Worm (Caenorhabditis elegans): Measurements from ENCODE around the gene cpr-6.

DNA sequence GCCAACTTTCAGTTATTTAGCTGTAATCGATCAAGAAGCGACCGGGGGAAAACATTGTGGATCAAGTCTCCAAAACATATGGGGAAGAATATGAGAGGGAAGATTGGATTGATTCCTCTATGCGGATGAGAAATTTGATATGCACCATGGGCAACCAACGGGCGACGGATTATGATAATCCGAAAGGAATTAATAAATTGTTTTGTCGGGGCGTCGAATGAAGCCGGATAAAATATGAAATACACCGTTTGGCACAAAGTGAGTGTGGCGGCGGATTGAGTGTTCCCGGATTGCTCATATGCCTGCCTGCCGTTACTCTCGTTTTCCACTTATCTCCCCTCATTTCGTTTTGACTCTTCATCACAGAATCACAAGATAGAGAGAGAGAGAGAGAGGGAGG is 2.2 kb downstream of the cpr-6 start:
- TF ChIP-seq pha-4 (tag; optimal IDR thresholded peaks at IDR 0.05) (no peak), fkh-10 (GFP tag; optimal IDR thresholded peaks at IDR 0.05) (no peak), zag-1 (tag; optimal IDR thresholded peaks at IDR 0.05) (no peak), nhr-11 (tag; optimal IDR thresholded peaks at IDR 0.05) (no peak), snpc-4 (tag; optimal IDR thresholded peaks at IDR 0.05) (no peak), nhr-12 (tag; optimal IDR thresholded peaks at IDR 0.05) (no peak), nhr-28 (tag; optimal IDR thresholded peaks at IDR 0.05) (no peak), nhr-237 (tag; optimal IDR thresholded peaks at IDR 0.05) (no peak)

Data from whole organism, L3 larva.